Worm (Caenorhabditis elegans): ENCODE results near the gene pgap-2.
A peak's percentile ranks its signal among the peaks of the same experiment; 100 is the strongest.

ce11 chrIII:4723922-4724321 is 18.6 kb downstream of the pgap-2 start:
- TF ChIP-seq T22C8.4 (GFP tag; IDR thresholded peaks at IDR 0.05) (no peak), ref-1 (GFP tag; conservative IDR thresholded peaks at IDR 0.05) (no peak), klf-2 (GFP tag; conservative IDR thresholded peaks at IDR 0.05) (no peak), med-1 (GFP tag; optimal IDR thresholded peaks at IDR 0.05; ENCODE audit: insufficient read depth) (no peak), cog-1 (tag; optimal IDR thresholded peaks at IDR 0.05) (no peak), ztf-23 (GFP tag; IDR thresholded peaks at IDR 0.05) (no peak), flt-1 (GFP tag; IDR thresholded peaks at IDR 0.05) (0 out of 2 replicates have a peak, but pooled peaks have one; percentile 44)
